Fruit fly (Drosophila melanogaster): ENCODE data around the gene RNaseX25.
A peak's percentile ranks its signal among the peaks of the same experiment; 100 is the strongest.

Gene RNaseX25

DNA sequence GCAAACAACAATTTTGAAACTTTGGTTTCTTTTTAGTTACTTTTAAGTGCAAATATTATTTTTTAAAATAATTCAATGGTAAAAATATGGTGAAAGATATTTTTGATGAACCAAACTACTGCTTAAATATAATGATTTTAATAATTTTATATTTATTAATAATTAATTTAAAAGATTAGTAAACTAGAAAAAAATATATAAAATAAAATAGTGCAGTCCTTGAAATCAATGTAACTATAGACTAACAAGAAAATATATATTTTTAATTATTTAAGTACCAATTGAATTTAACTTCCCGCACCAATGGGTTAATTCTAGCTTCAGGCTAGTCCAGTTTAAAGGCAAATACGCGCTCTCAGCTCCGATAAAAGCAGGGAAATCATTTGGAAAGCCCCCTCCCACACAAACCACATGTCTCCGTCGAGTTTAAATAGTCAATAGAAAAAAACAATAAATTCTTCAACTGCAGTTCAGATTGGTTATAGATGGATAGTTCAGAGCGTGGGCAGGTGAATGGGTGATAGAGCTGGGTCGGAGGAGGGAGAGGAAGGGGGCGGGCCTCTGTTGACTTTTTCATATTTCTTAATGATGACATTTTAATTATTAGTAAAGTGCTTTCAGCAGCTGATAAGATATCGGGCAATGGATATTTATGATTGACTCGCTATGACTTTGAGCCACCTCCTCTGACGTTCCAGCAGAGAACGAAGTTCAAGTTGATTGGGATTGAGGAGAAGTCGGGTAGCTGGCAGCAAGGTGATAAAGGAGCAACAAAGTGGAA lies 8.2 kb upstream of the RNaseX25 start (continued):
- TF ChIP-seq sob (GFP tag; IDR thresholded peaks at IDR 0.05) (no peak), gsb-n (tag; optimal IDR thresholded peaks at IDR 0.05) (no peak), tio (GFP tag; optimal IDR thresholded peaks at IDR 0.05) (no peak), danr (GFP tag; IDR thresholded peaks at IDR 0.05) (no peak), amos (GFP tag; IDR thresholded peaks at IDR 0.05; ENCODE audit: partially characterized antibody) (no peak)

DNA sequence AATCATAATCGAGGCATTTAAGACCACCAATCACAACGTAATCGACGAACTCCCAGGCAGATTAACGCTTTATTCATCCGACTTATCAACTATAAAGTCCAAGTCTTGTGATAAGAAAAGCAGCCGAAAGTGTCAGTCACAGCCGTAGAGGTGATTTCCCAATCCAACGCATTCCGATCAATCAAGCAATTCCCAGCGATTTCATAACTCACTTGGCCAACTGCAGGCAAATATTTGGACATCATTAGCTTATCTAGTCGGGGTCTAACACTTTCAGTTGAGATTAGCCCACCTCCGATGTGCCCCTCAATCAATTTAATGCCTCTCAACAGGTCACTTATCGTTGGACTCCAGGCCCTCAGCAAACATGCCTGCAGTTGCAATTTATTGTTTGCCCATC lies 7.4 kb upstream of the RNaseX25 start:
- TF ChIP-seq mirr (GFP tag; optimal IDR thresholded peaks at IDR 0.05) (peak; percentile 10), dysf (GFP tag; IDR thresholded peaks at IDR 0.05) (no peak), NC2β (GFP tag; optimal IDR thresholded peaks at IDR 0.05) (no peak), hb (GFP tag; IDR thresholded peaks at IDR 0.05; ENCODE audit: partially characterized antibody) (no peak), sd (tag; optimal IDR thresholded peaks at IDR 0.05) (peak; percentile 79), kah (GFP tag; optimal IDR thresholded peaks at IDR 0.05) (no peak), Atf6 (GFP tag; IDR thresholded peaks at IDR 0.05) (no peak), CG11398 (GFP tag; optimal IDR thresholded peaks at IDR 0.05) (no peak), sc (optimal IDR thresholded peaks at IDR 0.05) (no peak), sc (GFP tag; optimal IDR thresholded peaks at IDR 0.05) (no peak), CG17802 (tag; optimal IDR thresholded peaks at IDR 0.05) (no peak), exex (tag; optimal IDR thresholded peaks at IDR 0.05) (peak; percentile 71), CG12155 (GFP tag; optimal IDR thresholded peaks at IDR 0.05) (no peak), Lim3 (GFP tag; IDR thresholded peaks at IDR 0.05) (0 out of 2 replicates have a peak, but pooled peaks have one; percentile 35), Usf (GFP tag; optimal IDR thresholded peaks at IDR 0.05) (no peak), Dek (tag; optimal IDR thresholded peaks at IDR 0.05) (no peak), nmo (GFP tag; optimal IDR thresholded peaks at IDR 0.05) (no peak)

- TF ChIP-seq eve (GFP tag; optimal IDR thresholded peaks at IDR 0.05), result peak in 1 of 2 experiments; percentile 5
- peak; percentile 6 for TF ChIP-seq unpg (GFP tag; optimal IDR thresholded peaks at IDR 0.05)
- peak; percentile 17 for TF ChIP-seq Oli (tag; optimal IDR thresholded peaks at IDR 0.05)
- 0 out of 3 replicates have a peak, but pooled peaks have one; percentile 31 for TF ChIP-seq otp (GFP tag; IDR thresholded peaks at IDR 0.05)
- peak; percentile 7 for TF ChIP-seq CG14710 (tag; optimal IDR thresholded peaks at IDR 0.05)
- no peak for TF ChIP-seq CG9876 (GFP tag; optimal IDR thresholded peaks at IDR 0.05)
- TF ChIP-seq pan (optimal IDR thresholded peaks at IDR 0.05), result no peak
- TF ChIP-seq pan (GFP tag; optimal IDR thresholded peaks at IDR 0.05 in 1 of 2, IDR thresholded peaks at IDR 0.05 in 1 of 2), result peak in 1 of 2 experiments; percentile 10
- TF ChIP-seq Chrac-16 (GFP tag; optimal IDR thresholded peaks at IDR 0.05), result peak; percentile 26
- 0 out of 2 replicates have a peak, but pooled peaks have one; percentile 37 for TF ChIP-seq CG17328 (GFP tag; IDR thresholded peaks at IDR 0.05)
- peak; percentile 0 for TF ChIP-seq CG10267 (tag; optimal IDR thresholded peaks at IDR 0.05)
- no peak for TF ChIP-seq psq (GFP tag; optimal IDR thresholded peaks at IDR 0.05)
- TF ChIP-seq luna (GFP tag; optimal IDR thresholded peaks at IDR 0.05), result no peak
- TF ChIP-seq prd (optimal IDR thresholded peaks at IDR 0.05), result no peak
- TF ChIP-seq prd (GFP tag; IDR thresholded peaks at IDR 0.05), result peak; percentile 50; the same call in 2 of the 3 replicates
- TF ChIP-seq Sox100B (GFP tag; optimal IDR thresholded peaks at IDR 0.05), result no peak
- TF ChIP-seq az2 (GFP tag; optimal IDR thresholded peaks at IDR 0.05), result peak; percentile 6
- TF ChIP-seq CG17359 (tag; optimal IDR thresholded peaks at IDR 0.05), result peak; percentile 5
- peak; percentile 48 for TF ChIP-seq CG1603 (tag; optimal IDR thresholded peaks at IDR 0.05)
- 0 out of 2 replicates have a peak, but pooled peaks have one; percentile 15 for TF ChIP-seq CG10959 (GFP tag; IDR thresholded peaks at IDR 0.05)
- peak; percentile 35 for TF ChIP-seq gem (tag; optimal IDR thresholded peaks at IDR 0.05)
- TF ChIP-seq MESR4 (GFP tag; optimal IDR thresholded peaks at IDR 0.05), result no peak
- no peak for TF ChIP-seq lmd (GFP tag; IDR thresholded peaks at IDR 0.05)
- TF ChIP-seq Oaz (GFP tag; IDR thresholded peaks at IDR 0.05), result no peak
- 0 out of 3 replicates have a peak, but pooled peaks have one; percentile 50 for TF ChIP-seq zfh1 (GFP tag; IDR thresholded peaks at IDR 0.05)
- TF ChIP-seq dmrt11E (tag; optimal IDR thresholded peaks at IDR 0.05), result peak; percentile 36
- peak; percentile 21 for TF ChIP-seq CG18262 (tag; optimal IDR thresholded peaks at IDR 0.05)
These were observed 6.8 kb upstream of the RNaseX25 start for dm6 chr3L:7963549-7963948.

Data from whole organism, embryonic.